Fruit fly (Drosophila melanogaster) whole organism, embryonic: ENCODE results near the gene Lcp65Ag3.

Source experiments
- Abd-B ChIP-seq: fragments of 200-800 bp; sonication (Bioruptor generic); optimal IDR thresholded peaks from 2 replicates; lab custom pipeline; 2018; ENCODE audit warnings: missing biosample characterization, mild to moderate bottlenecking, missing genetic modification characterization, moderate library complexity
- Atf3 ChIP-seq: fragments of 200-800 bp; sonication (Bioruptor generic); optimal IDR thresholded peaks from 3 replicates; lab custom pipeline; 2016; ENCODE audit warnings: missing biosample characterization, missing genetic modification characterization
- BtbVII ChIP-seq: fragments of 200-800 bp; sonication (Bioruptor generic); optimal IDR thresholded peaks from 3 replicates; lab custom pipeline; 2017; ENCODE audit warnings: missing biosample characterization, mild to moderate bottlenecking, missing genetic modification characterization
- CG10543 ChIP-seq: fragments of 200-800 bp; sonication (Bioruptor generic); optimal IDR thresholded peaks from 3 replicates; lab custom pipeline; 2017; ENCODE audit warnings: missing biosample characterization, mild to moderate bottlenecking, missing genetic modification characterization, moderate library complexity
- CG10654 ChIP-seq: fragments of 200-800 bp; sonication (Bioruptor generic); optimal IDR thresholded peaks from 2 replicates; lab custom pipeline; 2016; ENCODE audit warnings: missing biosample characterization, missing genetic modification characterization
- CG11504 ChIP-seq: fragments of 200-800 bp; sonication (Bioruptor generic); optimal IDR thresholded peaks from 3 replicates; lab custom pipeline; 2019; ENCODE audit warnings: missing biosample characterization, mild to moderate bottlenecking, missing genetic modification characterization, moderate library complexity
- CG13424 ChIP-seq: fragments of 200-800 bp; sonication (Bioruptor generic); optimal IDR thresholded peaks from 2 replicates; lab custom pipeline; 2019; ENCODE audit warnings: missing biosample characterization, mild to moderate bottlenecking, missing genetic modification characterization, moderate library complexity
- CG13624 ChIP-seq: fragments of 200-800 bp; sonication (Bioruptor generic); optimal IDR thresholded peaks from 2 replicates; lab custom pipeline; 2016; ENCODE audit warnings: missing biosample characterization, missing genetic modification characterization
- CG14667 ChIP-seq: fragments of 200-800 bp; sonication (Bioruptor generic); IDR thresholded peaks from 2 replicates; pipeline ENCODE4 v1.3.6; 2022; ENCODE audit warnings: missing biosample characterization, missing genetic modification characterization
- CG14965 ChIP-seq: fragments of 200-800 bp; sonication (Bioruptor generic); optimal IDR thresholded peaks from 2 replicates; lab custom pipeline; 2016; ENCODE audit warnings: missing biosample characterization, missing genetic modification characterization, borderline replicate concordance
- CG16813 ChIP-seq: fragments of 200-800 bp; sonication (Bioruptor generic); IDR thresholded peaks from 3 replicates; pipeline ENCODE4 v1.3.6; 2022; ENCODE audit warnings: missing biosample characterization, missing genetic modification characterization; ENCODE audit not compliant: partially characterized antibody
- CG16863 ChIP-seq: fragments of 200-800 bp; sonication (Bioruptor generic); optimal IDR thresholded peaks from 3 replicates; lab custom pipeline; 2016; ENCODE audit warnings: missing biosample characterization, missing genetic modification characterization
- CG2202 ChIP-seq: fragments of 200-800 bp; sonication (Bioruptor generic); optimal IDR thresholded peaks from 2 replicates; lab custom pipeline; 2018; ENCODE audit warnings: missing biosample characterization, mild to moderate bottlenecking, missing genetic modification characterization
- CG2712 ChIP-seq: fragments of 200-800 bp; optimal IDR thresholded peaks from 3 replicates; lab custom pipeline; 2019; ENCODE audit warnings: missing biosample characterization, mild to moderate bottlenecking, missing genetic modification characterization, moderate library complexity
- CG4820 ChIP-seq: fragments of 200-800 bp; sonication (Bioruptor generic); optimal IDR thresholded peaks from 3 replicates; lab custom pipeline; 2016; ENCODE audit warnings: missing biosample characterization, missing genetic modification characterization
- CG4854 ChIP-seq: fragments of 200-800 bp; sonication (Bioruptor generic); optimal IDR thresholded peaks from 2 replicates; lab custom pipeline; 2016; ENCODE audit warnings: missing biosample characterization, missing genetic modification characterization, inconsistent platforms
- CG8089 ChIP-seq: fragments of 200-800 bp; sonication (Bioruptor generic); optimal IDR thresholded peaks from 3 replicates; lab custom pipeline; 2016; ENCODE audit warnings: missing biosample characterization, missing genetic modification characterization
- CG8290 ChIP-seq, 3 experiments: fragments of 200-800 bp; sonication (Bioruptor generic); optimal IDR thresholded peaks; 2 replicates each; lab custom pipeline; 2016 to 2019; ENCODE audit warnings: missing biosample characterization in 3 of 3, missing genetic modification characterization in 3 of 3, mild to moderate bottlenecking in 2 of 3, moderate library complexity in 1 of 3
- D ChIP-seq, 2 experiments: fragments of 200-800 bp in 1 of 2; fragments of >200 bp in 1 of 2; sonication (Bioruptor generic) in 1 of 2; optimal IDR thresholded peaks; 2 replicates in 1 of 2; 3 replicates in 1 of 2; lab custom pipeline; 2017; ENCODE audit warnings: mild to moderate bottlenecking in 1 of 2, missing biosample characterization in 1 of 2, missing genetic modification characterization in 1 of 2, missing genetic modification reagents in 1 of 2
- D19B ChIP-seq: fragments of 200-800 bp; sonication (Bioruptor generic); optimal IDR thresholded peaks from 2 replicates; lab custom pipeline; 2017; ENCODE audit warnings: missing biosample characterization, mild to moderate bottlenecking, missing genetic modification characterization
- Deaf1 ChIP-seq: fragments of 200-800 bp; optimal IDR thresholded peaks from 3 replicates; lab custom pipeline; 2019; ENCODE audit warnings: missing biosample characterization, mild to moderate bottlenecking, missing genetic modification characterization, moderate library complexity
- Dek ChIP-seq: fragments of 200-800 bp; sonication (Bioruptor generic); optimal IDR thresholded peaks from 3 replicates; lab custom pipeline; 2019; ENCODE audit warnings: missing biosample characterization, mild to moderate bottlenecking, missing genetic modification characterization, moderate library complexity
- Doc2 ChIP-seq: fragments of 200-800 bp; sonication (Bioruptor generic); IDR thresholded peaks from 2 replicates; pipeline ENCODE4 v1.3.6; 2022; ENCODE audit warnings: missing biosample characterization, missing genetic modification characterization
- Dref ChIP-seq: fragments of 200-800 bp; sonication (Bioruptor generic); IDR thresholded peaks from 2 replicates; pipeline ENCODE4 v1.3.6; 2022; ENCODE audit warnings: missing biosample characterization, missing genetic modification characterization
- Jarid2 ChIP-seq: fragments of 200-800 bp; sonication (Bioruptor generic); optimal IDR thresholded peaks from 3 replicates; lab custom pipeline; 2017; ENCODE audit warnings: mild to moderate bottlenecking, missing biosample characterization, missing genetic modification reagents, missing genetic modification characterization
- MTF-1 ChIP-seq: fragments of 200-800 bp; sonication (Bioruptor generic); optimal IDR thresholded peaks from 2 replicates; lab custom pipeline; 2018; ENCODE audit warnings: missing biosample characterization, mild to moderate bottlenecking, missing genetic modification characterization, borderline replicate concordance
- Side ChIP-seq: fragments of 200-800 bp; sonication (Bioruptor generic); optimal IDR thresholded peaks from 2 replicates; lab custom pipeline; 2016; ENCODE audit warnings: missing biosample characterization, missing genetic modification characterization
- YL-1 ChIP-seq: fragments of 200-800 bp; sonication (Bioruptor generic); optimal IDR thresholded peaks from 3 replicates; lab custom pipeline; 2017; ENCODE audit warnings: missing biosample characterization, mild to moderate bottlenecking, missing genetic modification characterization
- chm ChIP-seq: fragments of 200-800 bp; sonication (Bioruptor generic); IDR thresholded peaks from 2 replicates; pipeline ENCODE4 v1.3.6; 2022; ENCODE audit warnings: missing biosample characterization, missing genetic modification characterization
- cwo ChIP-seq: fragments of 200-800 bp; sonication (Bioruptor generic); optimal IDR thresholded peaks from 3 replicates; lab custom pipeline; 2017; ENCODE audit warnings: missing biosample characterization, missing genetic modification characterization, mild to moderate bottlenecking, moderate library complexity, missing genetic modification reagents
- da ChIP-seq: fragments of 200-800 bp; sonication (Bioruptor generic); optimal IDR thresholded peaks from 2 replicates; lab custom pipeline; 2016; ENCODE audit warnings: missing biosample characterization, missing genetic modification characterization
- dpn ChIP-seq, 2 experiments: fragments of 200-800 bp; sonication (Bioruptor generic); optimal IDR thresholded peaks; 3 replicates each; lab custom pipeline; 2016; ENCODE audit warnings: missing biosample characterization in 2 of 2, missing genetic modification characterization in 2 of 2
- ems ChIP-seq: fragments of 200-800 bp; sonication (Bioruptor generic); optimal IDR thresholded peaks from 3 replicates; lab custom pipeline; 2016; ENCODE audit warnings: missing biosample characterization, missing genetic modification characterization
- en ChIP-seq: fragments of 200-800 bp; sonication (Bioruptor generic); optimal IDR thresholded peaks from 2 replicates; lab custom pipeline; 2016; ENCODE audit warnings: missing biosample characterization, missing genetic modification characterization
- fd3F ChIP-seq: fragments of 200-800 bp; sonication (Bioruptor generic); optimal IDR thresholded peaks from 2 replicates; lab custom pipeline; 2018; ENCODE audit warnings: missing biosample characterization, mild to moderate bottlenecking, missing genetic modification characterization, moderate library complexity
- hkb ChIP-seq, 2 experiments: fragments of 200-800 bp in 1 of 2; fragments of >200 bp in 1 of 2; sonication (Bioruptor generic) in 1 of 2; IDR thresholded peaks in 1 of 2; optimal IDR thresholded peaks in 1 of 2; 2 replicates each; pipeline versions ENCODE4 v1.3.6 to Lab custom; 2017 to 2022; ENCODE audit warnings: missing biosample characterization in 1 of 2, missing genetic modification characterization in 1 of 2
- kay ChIP-seq: fragments of 200-800 bp; sonication (Bioruptor generic); optimal IDR thresholded peaks from 2 replicates; lab custom pipeline; 2016; ENCODE audit warnings: missing biosample characterization, missing genetic modification characterization
- kni ChIP-seq: fragments of 200-800 bp; sonication (Bioruptor generic); optimal IDR thresholded peaks from 3 replicates; lab custom pipeline; 2017; ENCODE audit warnings: mild to moderate bottlenecking, missing biosample characterization, missing genetic modification reagents, missing genetic modification characterization
- lov ChIP-seq, 2 experiments: fragments of 200-800 bp in 1 of 2; fragments of >200 bp in 1 of 2; sonication (Bioruptor generic) in 1 of 2; IDR thresholded peaks in 1 of 2; optimal IDR thresholded peaks in 1 of 2; 2 replicates in 1 of 2; 3 replicates in 1 of 2; pipeline versions ENCODE4 v1.3.6 to Lab custom; 2017 to 2022; ENCODE audit warnings: missing biosample characterization in 1 of 2, missing genetic modification characterization in 1 of 2
- mam ChIP-seq: fragments of 200-800 bp; sonication (Bioruptor generic); optimal IDR thresholded peaks from 3 replicates; lab custom pipeline; 2016; ENCODE audit warnings: missing biosample characterization, missing genetic modification characterization
- mirr ChIP-seq: fragments of 200-800 bp; sonication (Bioruptor generic); optimal IDR thresholded peaks from 3 replicates; lab custom pipeline; 2018; ENCODE audit warnings: missing biosample characterization, mild to moderate bottlenecking, missing genetic modification characterization
- onecut ChIP-seq: fragments of 200-800 bp; sonication (Bioruptor generic); IDR thresholded peaks from 2 replicates; pipeline ENCODE4 v1.3.6; 2022; ENCODE audit warnings: missing biosample characterization, missing genetic modification characterization
- psq ChIP-seq: fragments of 200-800 bp; sonication (Bioruptor generic); optimal IDR thresholded peaks from 2 replicates; lab custom pipeline; 2017; ENCODE audit warnings: missing biosample characterization, missing genetic modification characterization
- sens-2 ChIP-seq: fragments of 200-800 bp; sonication (Bioruptor generic); IDR thresholded peaks from 2 replicates; pipeline ENCODE4 v1.3.6; 2022; ENCODE audit warnings: missing biosample characterization, missing genetic modification characterization
- sqz ChIP-seq: fragments of 200-800 bp; sonication (Bioruptor generic); optimal IDR thresholded peaks from 3 replicates; lab custom pipeline; 2018; ENCODE audit warnings: missing biosample characterization, mild to moderate bottlenecking, missing genetic modification characterization
- zfh2 ChIP-seq: fragments of 200-800 bp; sonication (Bioruptor generic); optimal IDR thresholded peaks from 2 replicates; lab custom pipeline; 2016; ENCODE audit warnings: missing biosample characterization, missing genetic modification characterization

Lcp65Ag3 gene

dm6 chr3L:6124616-6125408 lies 6.0 kb downstream of the Lcp65Ag3 start (continued):
- TF ChIP-seq CG11504 (peak; percentile 13), dpn (GFP tag; optimal IDR thresholded peaks at IDR 0.05; lab: Kevin White, UChicago) (peak; percentile 38 to 91), da (peak; percentile 43), hkb (optimal IDR thresholded peaks at IDR 0.05; lab: Kevin White, UChicago) (peak; percentile 59), hkb (GFP tag; IDR thresholded peaks at IDR 0.05; lab: Robert Waterston, UW) (peak; percentile 91), ems (peak; percentile 65), CG14965 (peak; percentile 23), en (GFP tag; lab: Kevin White, UChicago) (peak; percentile 77), CG2202 (tag; lab: Kevin White, UChicago) (peak; percentile 59), cwo (GFP tag; lab: Kevin White, UChicago) (peak; percentile 25), YL-1 (GFP tag; lab: Kevin White, UChicago) (peak; percentile 25), sens-2 (GFP tag; lab: Robert Waterston, UW) (peak; percentile 84), D (optimal IDR thresholded peaks at IDR 0.05; lab: Kevin White, UChicago) (no peak), D (GFP tag; optimal IDR thresholded peaks at IDR 0.05; lab: Kevin White, UChicago) (peak; percentile 76), kni (peak; percentile 83), CG8089 (GFP tag; lab: Kevin White, UChicago) (peak; percentile 59), Abd-B (peak; percentile 5), CG13624 (peak; percentile 13), Dek (tag; lab: Kevin White, UChicago) (no peak), Side (GFP tag; lab: Kevin White, UChicago) (peak; percentile 92), CG16863 (GFP tag; lab: Kevin White, UChicago) (peak; percentile 25), mirr (peak; percentile 84), CG4854 (GFP tag; lab: Kevin White, UChicago) (peak; percentile 77), CG14667 (GFP tag; lab: Robert Waterston, UW) (no peak), MTF-1 (GFP tag; lab: Kevin White, UChicago) (peak; percentile 94), CG4820 (GFP tag; lab: Kevin White, UChicago) (peak; percentile 47), CG10654 (GFP tag; lab: Kevin White, UChicago) (peak; percentile 75), Deaf1 (tag; lab: Kevin White, UChicago) (peak; percentile 3), Atf3 (GFP tag; lab: Kevin White, UChicago) (no peak), Dref (GFP tag; lab: Robert Waterston, UW) (no peak), lov (optimal IDR thresholded peaks at IDR 0.05; lab: Kevin White, UChicago) (no peak), lov (GFP tag; IDR thresholded peaks at IDR 0.05; lab: Robert Waterston, UW) (peak; percentile 97), Doc2 (GFP tag; lab: Robert Waterston, UW) (no peak), CG8290 (GFP tag; optimal IDR thresholded peaks at IDR 0.05; lab: Kevin White, UChicago) (peak; percentile 66), CG8290 (tag; optimal IDR thresholded peaks at IDR 0.05; lab: Kevin White, UChicago) (peak; percentile 24 to 83), CG13424 (tag; lab: Kevin White, UChicago) (peak; percentile 34), BtbVII (peak; percentile 85), CG2712 (tag; lab: Kevin White, UChicago) (peak; percentile 72), Jarid2 (peak; percentile 58), kay (GFP tag; lab: Kevin White, UChicago) (no peak), mam (peak; percentile 79), CG10543 (GFP tag; lab: Kevin White, UChicago) (peak; percentile 59), onecut (peak; percentile 86), chm (GFP tag; lab: Robert Waterston, UW) (peak; percentile 94), zfh2 (GFP tag; lab: Kevin White, UChicago) (no peak), psq (no peak), sqz (GFP tag; lab: Kevin White, UChicago) (peak; percentile 74), fd3F (GFP tag; lab: Kevin White, UChicago) (no peak), CG16813 (GFP tag; lab: Robert Waterston, UW) (no peak), D19B (GFP tag; lab: Kevin White, UChicago) (peak; percentile 57)
